Worm (Caenorhabditis elegans) whole organism, young adult: Measurements from ENCODE around the gene gpa-9.
A peak's percentile ranks its signal among the peaks of the same experiment; 100 is the strongest.

Experiments
- B0035.1 ChIP-seq: sonication (generic microtip); optimal IDR thresholded peaks from 2 replicates; lab custom pipeline; 2016; ENCODE audit warnings: missing genetic modification characterization, mild to moderate bottlenecking, missing compliant biosample characterization, missing genotype, missing genetic modification reagents
- B0261.1 ChIP-seq: sonication (generic microtip); optimal IDR thresholded peaks from 2 replicates; lab custom pipeline; 2016; ENCODE audit warnings: mild to moderate bottlenecking, missing genetic modification characterization, moderate library complexity, missing compliant biosample characterization
- C06A6.2 ChIP-seq: fragments of 200-800 bp; sonication (Bioruptor generic); conservative IDR thresholded peaks from 2 replicates; pipeline ENCODE4 v1.3.6; 2022; ENCODE audit warnings: missing genetic modification characterization, missing compliant biosample characterization
- C17E4.6 ChIP-seq: fragments of 200-800 bp; sonication (Bioruptor generic); IDR thresholded peaks from 2 replicates; pipeline ENCODE4 v1.3.6; 2022; ENCODE audit warnings: missing genetic modification reagents, missing genetic modification characterization, missing compliant biosample characterization
- F10E7.11 ChIP-seq: sonication (generic microtip); optimal IDR thresholded peaks from 2 replicates; lab custom pipeline; 2017; ENCODE audit warnings: mild to moderate bottlenecking, missing genetic modification characterization, moderate library complexity, missing compliant biosample characterization
- F23B12.7 ChIP-seq: sonication (generic microtip); optimal IDR thresholded peaks from 2 replicates; lab custom pipeline; 2017; ENCODE audit warnings: missing genetic modification characterization, mild to moderate bottlenecking, missing compliant biosample characterization, antibody characterized with exemption, moderate library complexity; ENCODE audit not compliant: insufficient read depth
- F33H1.4 ChIP-seq: fragments of 200-800 bp; sonication (Bioruptor generic); IDR thresholded peaks from 2 replicates; pipeline ENCODE4 v1.3.6; 2022; ENCODE audit warnings: missing genetic modification reagents, missing genetic modification characterization, missing compliant biosample characterization
- F57A8.1 ChIP-seq: fragments of 200-800 bp; sonication (Bioruptor generic); optimal IDR thresholded peaks from 2 replicates; lab custom pipeline; 2018; ENCODE audit warnings: mild to moderate bottlenecking, missing genetic modification characterization, moderate library complexity, missing compliant biosample characterization
- F57C9.4 ChIP-seq: sonication (generic microtip); optimal IDR thresholded peaks from 2 replicates; lab custom pipeline; 2017; ENCODE audit warnings: mild to moderate bottlenecking, missing genetic modification characterization, missing compliant biosample characterization
- K11D2.4 ChIP-seq: fragments of 200-800 bp; sonication (Bioruptor generic); IDR thresholded peaks from 2 replicates; pipeline ENCODE4 v1.3.6; 2022; ENCODE audit warnings: missing genetic modification reagents, missing genetic modification characterization, missing compliant biosample characterization
- Y53F4B.3 ChIP-seq: fragments of 200-800 bp; sonication (Bioruptor generic); IDR thresholded peaks from 2 replicates; pipeline ENCODE4 v1.3.6; 2022; ENCODE audit warnings: missing genetic modification reagents, missing genetic modification characterization, missing compliant biosample characterization
- Y53G8AR.9 ChIP-seq: fragments of 200-800 bp; sonication (Bioruptor generic); conservative IDR thresholded peaks from 2 replicates; pipeline ENCODE4 v1.3.6; 2022; ENCODE audit warnings: missing genetic modification reagents, missing genetic modification characterization, missing compliant biosample characterization
- ZK185.1 ChIP-seq: sonication (generic microtip); optimal IDR thresholded peaks from 2 replicates; lab custom pipeline; 2016; ENCODE audit warnings: mild to moderate bottlenecking, missing genetic modification characterization, missing compliant biosample characterization; ENCODE audit not compliant: poor library complexity, severe bottlenecking
- athp-1 ChIP-seq: sonication (generic microtip); optimal IDR thresholded peaks from 2 replicates; lab custom pipeline; 2017; ENCODE audit warnings: mild to moderate bottlenecking, missing genetic modification characterization, missing compliant biosample characterization
- cebp-1 ChIP-seq, 2 experiments: fragments of 200-800 bp in 1 of 2; sonication (Bioruptor generic) in 1 of 2; sonication (generic microtip) in 1 of 2; IDR thresholded peaks in 1 of 2; optimal IDR thresholded peaks in 1 of 2; 2 replicates each; pipeline versions ENCODE4 v1.3.6 to Lab custom; 2017 to 2022; ENCODE audit warnings: missing compliant biosample characterization in 2 of 2, missing genetic modification characterization in 2 of 2, mild to moderate bottlenecking in 1 of 2, missing genetic modification reagents in 1 of 2, moderate library complexity in 1 of 2
- ceh-58 ChIP-seq: fragments of 200-800 bp; sonication (Bioruptor generic); IDR thresholded peaks from 2 replicates; pipeline ENCODE4 v1.3.6; 2022; ENCODE audit warnings: missing genetic modification characterization, missing compliant biosample characterization
- ceh-91 ChIP-seq: fragments of 200-800 bp; sonication (Bioruptor generic); IDR thresholded peaks from 2 replicates; pipeline ENCODE4 v1.3.6; 2022; ENCODE audit warnings: missing genetic modification reagents, missing genetic modification characterization, missing compliant biosample characterization
- dox-1 ChIP-seq: fragments of 200-800 bp; sonication (Bioruptor generic); IDR thresholded peaks from 2 replicates; pipeline ENCODE4 v1.3.6; 2022; ENCODE audit warnings: missing genetic modification reagents, missing genetic modification characterization, missing compliant biosample characterization
- dpff-1 ChIP-seq: sonication (generic microtip); optimal IDR thresholded peaks from 2 replicates; lab custom pipeline; 2017; ENCODE audit warnings: mild to moderate bottlenecking, missing genetic modification characterization, missing compliant biosample characterization
- hlh-12 ChIP-seq: sonication (generic microtip); optimal IDR thresholded peaks from 2 replicates; lab custom pipeline; 2016; ENCODE audit warnings: missing genetic modification characterization, missing compliant biosample characterization
- hrde-1 ChIP-seq: sonication (generic microtip); optimal IDR thresholded peaks from 2 replicates; lab custom pipeline; 2016; ENCODE audit warnings: missing genetic modification characterization, mild to moderate bottlenecking, missing compliant biosample characterization, moderate library complexity, missing genotype, missing genetic modification reagents, borderline replicate concordance
- hsf-1 ChIP-seq: fragments of 200-800 bp; sonication (Bioruptor generic); IDR thresholded peaks from 2 replicates; pipeline ENCODE4 v1.3.6; 2022; ENCODE audit warnings: missing genetic modification reagents, missing genetic modification characterization, missing compliant biosample characterization
- lag-1 ChIP-seq: fragments of 200-800 bp; sonication (Bioruptor generic); IDR thresholded peaks from 2 replicates; pipeline ENCODE4 v1.3.6; 2022; ENCODE audit warnings: missing genetic modification reagents, missing genetic modification characterization, missing compliant biosample characterization
- let-607 ChIP-seq, 2 experiments: fragments of 200-800 bp in 1 of 2; sonication (Bioruptor generic) in 1 of 2; sonication (generic microtip) in 1 of 2; optimal IDR thresholded peaks; 2 replicates each; lab custom pipeline; 2016 to 2018; ENCODE audit warnings: mild to moderate bottlenecking in 2 of 2, missing compliant biosample characterization in 2 of 2, missing genetic modification characterization in 2 of 2, moderate library complexity in 2 of 2, missing genotype in 1 of 2
- lin-26 ChIP-seq: fragments of 200-800 bp; sonication (Bioruptor generic); IDR thresholded peaks from 2 replicates; pipeline ENCODE4 v1.3.6; 2022; ENCODE audit warnings: missing genetic modification reagents, missing genetic modification characterization, missing compliant biosample characterization
- lir-1 ChIP-seq: fragments of 200-800 bp; sonication (Bioruptor generic); conservative IDR thresholded peaks from 2 replicates; pipeline ENCODE4 v1.3.6; 2022; ENCODE audit warnings: missing genetic modification reagents, missing genetic modification characterization, missing compliant biosample characterization
- lsl-1 ChIP-seq: fragments of 200-800 bp; sonication (Bioruptor generic); optimal IDR thresholded peaks from 2 replicates; lab custom pipeline; 2018; ENCODE audit warnings: mild to moderate bottlenecking, missing genetic modification characterization, moderate library complexity, missing compliant biosample characterization
- madf-3 ChIP-seq: fragments of 200-800 bp; sonication (Bioruptor generic); IDR thresholded peaks from 2 replicates; pipeline ENCODE4 v1.3.6; 2022; ENCODE audit warnings: missing genetic modification reagents, missing genetic modification characterization, missing compliant biosample characterization
- mcd-1 ChIP-seq: fragments of 200-800 bp; sonication (Bioruptor generic); IDR thresholded peaks from 2 replicates; pipeline ENCODE4 v1.3.6; 2022; ENCODE audit warnings: missing genetic modification reagents, missing genetic modification characterization, missing compliant biosample characterization
- mel-28 ChIP-seq: sonication (generic microtip); optimal IDR thresholded peaks from 2 replicates; lab custom pipeline; 2016; ENCODE audit warnings: borderline replicate concordance, mild to moderate bottlenecking, missing genetic modification characterization, missing compliant biosample characterization
- nfya-2 ChIP-seq: fragments of 200-800 bp; sonication (Bioruptor generic); IDR thresholded peaks from 2 replicates; pipeline ENCODE4 v1.3.6; 2022; ENCODE audit warnings: missing genetic modification reagents, missing genetic modification characterization, missing compliant biosample characterization
- nfyb-1 ChIP-seq: fragments of 200-800 bp; sonication (Bioruptor generic); IDR thresholded peaks from 2 replicates; pipeline ENCODE4 v1.3.6; 2022; ENCODE audit warnings: missing genetic modification reagents, missing genetic modification characterization, missing compliant biosample characterization
- rec-8 ChIP-seq, 2 experiments: sonication (generic microtip); optimal IDR thresholded peaks; 2 replicates each; lab custom pipeline; 2016; ENCODE audit warnings: mild to moderate bottlenecking in 2 of 2, missing genetic modification characterization in 2 of 2, missing genetic modification reagents in 2 of 2, missing genotype in 2 of 2, missing biosample characterization in 1 of 2, missing compliant biosample characterization in 1 of 2, moderate library complexity in 1 of 2
- snpc-1.1 ChIP-seq: sonication (generic microtip); optimal IDR thresholded peaks from 2 replicates; lab custom pipeline; 2017; ENCODE audit warnings: missing genetic modification characterization, mild to moderate bottlenecking, missing compliant biosample characterization, antibody characterized with exemption, moderate library complexity, missing genotype, missing genetic modification reagents; ENCODE audit not compliant: insufficient read depth
- snpc-3.4 ChIP-seq: sonication (generic microtip); optimal IDR thresholded peaks from 2 replicates; lab custom pipeline; 2017; ENCODE audit warnings: missing genetic modification characterization, mild to moderate bottlenecking, missing compliant biosample characterization, antibody characterized with exemption, moderate library complexity, missing genotype, missing genetic modification reagents
- somi-1 ChIP-seq: fragments of 200-800 bp; sonication (Bioruptor generic); optimal IDR thresholded peaks from 2 replicates; lab custom pipeline; 2018; ENCODE audit warnings: mild to moderate bottlenecking, missing genetic modification characterization, missing compliant biosample characterization
- unc-130 ChIP-seq: sonication (generic microtip); optimal IDR thresholded peaks from 2 replicates; lab custom pipeline; 2016; ENCODE audit warnings: missing genetic modification reagents, missing genetic modification characterization, missing compliant biosample characterization
- unc-62 ChIP-seq: fragments of 150-350 bp; optimal IDR thresholded peaks from 2 replicates; lab custom pipeline; 2014; ENCODE audit warnings: missing biosample characterization, missing genetic modification reagents, missing genetic modification characterization
- zfh-2 ChIP-seq: fragments of 200-800 bp; sonication (Bioruptor generic); conservative IDR thresholded peaks from 2 replicates; pipeline ENCODE4 v1.3.6; 2022; ENCODE audit warnings: missing genetic modification reagents, missing genetic modification characterization, missing compliant biosample characterization
- zim-3 ChIP-seq: sonication (generic microtip); optimal IDR thresholded peaks from 2 replicates; lab custom pipeline; 2017; ENCODE audit warnings: mild to moderate bottlenecking, missing genetic modification characterization, moderate library complexity, missing compliant biosample characterization
- ztf-18 ChIP-seq: sonication (generic microtip); optimal IDR thresholded peaks from 2 replicates; lab custom pipeline; 2016; ENCODE audit warnings: missing genotype, mild to moderate bottlenecking, missing genetic modification characterization, missing compliant biosample characterization
- ztf-26 ChIP-seq: sonication (generic microtip); optimal IDR thresholded peaks from 2 replicates; lab custom pipeline; 2017; ENCODE audit warnings: missing genetic modification characterization, missing compliant biosample characterization
- ztf-3 ChIP-seq: fragments of 200-800 bp; sonication (Bioruptor generic); optimal IDR thresholded peaks from 2 replicates; lab custom pipeline; 2018; ENCODE audit warnings: mild to moderate bottlenecking, missing genetic modification characterization, missing compliant biosample characterization
- ztf-6 ChIP-seq: fragments of 200-800 bp; sonication (Bioruptor generic); IDR thresholded peaks from 2 replicates; pipeline ENCODE4 v1.3.6; 2022; ENCODE audit warnings: missing genetic modification reagents, missing genetic modification characterization, missing compliant biosample characterization

Gene gpa-9

DNA sequence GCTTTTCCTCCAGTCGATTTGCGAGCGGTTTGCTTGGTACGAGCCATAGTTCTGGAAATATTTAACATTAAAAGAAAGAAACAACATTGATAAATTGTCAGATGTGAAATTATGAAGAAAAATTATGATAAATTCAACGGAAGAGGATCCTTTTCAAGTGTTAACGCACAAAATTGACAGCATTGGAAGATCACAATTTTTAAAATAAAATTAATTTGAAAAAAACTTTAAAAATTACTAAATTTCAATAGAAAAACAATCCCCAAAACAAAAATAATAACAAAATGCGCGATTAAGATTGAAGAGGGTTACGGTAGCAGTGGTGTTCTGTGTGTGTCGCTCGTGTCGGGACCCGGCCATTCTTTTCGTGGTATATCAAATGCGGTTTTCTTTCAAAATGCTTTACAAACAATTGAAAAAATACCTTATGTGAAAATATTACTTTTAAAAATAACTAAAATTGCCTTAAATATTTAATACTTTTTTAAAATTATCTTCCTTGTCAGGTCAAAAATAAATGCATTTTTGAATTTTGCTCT is 11.2 kb upstream of the gpa-9 start, which contains the start of gene his-74 (continued):
- TF ChIP-seq K11D2.4 (no peak), cebp-1 (GFP tag; IDR thresholded peaks at IDR 0.05; lab: Robert Waterston, UW) (no peak), cebp-1 (tag; optimal IDR thresholded peaks at IDR 0.05; lab: Kevin White, UChicago) (no peak)

DNA sequence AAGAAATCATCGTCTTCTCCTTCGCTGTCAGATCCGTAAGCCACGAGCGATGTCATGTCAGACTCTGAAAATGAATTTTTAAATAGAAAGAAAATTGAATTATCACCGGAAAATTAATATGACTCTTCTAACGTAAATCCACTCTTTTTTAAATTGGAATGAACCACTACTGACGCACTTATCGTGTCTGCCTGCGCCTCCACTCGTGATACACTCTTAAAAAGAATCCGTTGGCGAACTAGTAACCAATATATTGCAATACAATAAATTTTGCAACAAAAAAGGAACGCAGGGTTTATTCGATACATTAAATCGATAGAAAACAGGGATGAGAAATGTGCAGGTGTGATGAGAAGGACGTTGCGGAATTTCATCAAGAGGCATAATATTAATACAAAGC is 10.3 kb upstream of the gpa-9 start, which contains the start of gene ccch-3:
TSS of gene ccch-3 (minus strand) at position 262 of the 400 bp plus-strand sequence.
- TF ChIP-seq nfya-2 (GFP tag; lab: Robert Waterston, UW) (no peak), ztf-6 (GFP tag; lab: Robert Waterston, UW) (no peak), snpc-1.1 (no peak), hlh-12 (no peak), F57C9.4 (tag; lab: Kevin White, UChicago) (no peak), snpc-3.4 (tag; lab: Kevin White, UChicago) (peak; percentile 60), lir-1 (0 out of 2 replicates have a peak, but pooled peaks have one; percentile 46), B0261.1 (peak; percentile 7), C06A6.2 (GFP tag; lab: Robert Waterston, UW) (no peak), hsf-1 (GFP tag; lab: Robert Waterston, UW) (peak; percentile 60; the same call in 1 of the 2 replicates), ztf-26 (no peak), F33H1.4 (peak; percentile 26), F23B12.7 (tag; lab: Kevin White, UChicago) (no peak), ceh-58 (GFP tag; lab: Robert Waterston, UW) (no peak), let-607 (tag; optimal IDR thresholded peaks at IDR 0.05; lab: Kevin White, UChicago) (peak; percentile 7 to 12), somi-1 (peak; percentile 42), F57A8.1 (GFP tag; lab: Kevin White, UChicago) (no peak), C17E4.6 (GFP tag; lab: Robert Waterston, UW) (peak; percentile 22; the same call in 1 of the 2 replicates), rec-8 (tag; optimal IDR thresholded peaks at IDR 0.05; lab: Kevin White, UChicago) (no peak), mel-28 (tag; lab: Kevin White, UChicago) (no peak), hrde-1 (tag; lab: Kevin White, UChicago) (peak; percentile 32), madf-3 (GFP tag; lab: Robert Waterston, UW) (peak; percentile 83), unc-62 (GFP tag; lab: Kevin White, UChicago) (no peak), ztf-18 (tag; lab: Kevin White, UChicago) (peak; percentile 90), F10E7.11 (tag; lab: Kevin White, UChicago) (no peak), zfh-2 (GFP tag; lab: Robert Waterston, UW) (no peak), Y53F4B.3 (GFP tag; lab: Robert Waterston, UW) (no peak), ZK185.1 (tag; lab: Kevin White, UChicago) (no peak), ceh-91 (GFP tag; lab: Robert Waterston, UW) (no peak), lin-26 (GFP tag; lab: Robert Waterston, UW) (peak; percentile 44; the same call in 1 of the 2 replicates), mcd-1 (GFP tag; lab: Robert Waterston, UW) (peak; percentile 64), ztf-3 (no peak), Y53G8AR.9 (GFP tag; lab: Robert Waterston, UW) (peak; percentile 84), unc-130 (GFP tag; lab: Kevin White, UChicago) (peak; percentile 53), B0035.1 (tag; lab: Kevin White, UChicago) (no peak), dpff-1 (tag; lab: Kevin White, UChicago) (no peak), dox-1 (GFP tag; lab: Robert Waterston, UW) (peak; percentile 72; the same call in 1 of the 2 replicates), lag-1 (GFP tag; lab: Robert Waterston, UW) (no peak), lsl-1 (GFP tag; lab: Kevin White, UChicago) (peak; percentile 52), athp-1 (tag; lab: Kevin White, UChicago) (peak; percentile 32), zim-3 (no peak), nfyb-1 (GFP tag; lab: Robert Waterston, UW) (no peak; the same call in 1 of the 2 replicates)
